Worm (Caenorhabditis elegans): ENCODE data around the gene bath-30.

ce11 chrII:3327104-3327503, 19.1 kb downstream of the bath-30 start, which contains the start of gene Y46D2A.3:
- TF ChIP-seq ref-1 (GFP tag; conservative IDR thresholded peaks at IDR 0.05) (no peak), klf-2 (GFP tag; conservative IDR thresholded peaks at IDR 0.05) (no peak), cog-1 (tag; optimal IDR thresholded peaks at IDR 0.05) (no peak), ztf-29 (GFP tag; IDR thresholded peaks at IDR 0.05) (no peak), flt-1 (GFP tag; IDR thresholded peaks at IDR 0.05) (no peak), T22C8.4 (GFP tag; IDR thresholded peaks at IDR 0.05) (no peak), ztf-23 (GFP tag; IDR thresholded peaks at IDR 0.05) (no peak), med-1 (GFP tag; optimal IDR thresholded peaks at IDR 0.05; ENCODE audit: insufficient read depth) (no peak), tab-1 (GFP tag; IDR thresholded peaks at IDR 0.05) (no peak)

All from whole organism, midembryonic.